Fruit fly (Drosophila melanogaster) Kc167 (cell line): ENCODE measurements around the gene CG11756.

Source experiments
- Myc ChIP-seq: fragments of >200 bp; optimal IDR thresholded peaks from 2 replicates; lab custom pipeline; 2017; ENCODE audit warnings: missing external identifiers
- Sin3A ChIP-seq: fragments of >200 bp; optimal IDR thresholded peaks from 2 replicates; lab custom pipeline; 2018; ENCODE audit warnings: missing external identifiers
- h ChIP-seq: fragments of >200 bp; optimal IDR thresholded peaks from 3 replicates; lab custom pipeline; 2018; ENCODE audit warnings: missing external identifiers
- insv ChIP-seq: fragments of >200 bp; optimal IDR thresholded peaks from 3 replicates; lab custom pipeline; 2018; ENCODE audit warnings: missing external identifiers
- psq ChIP-seq: fragments of >200 bp; optimal IDR thresholded peaks from 2 replicates; lab custom pipeline; 2017; ENCODE audit warnings: missing external identifiers
- ttk ChIP-seq: sonication (Bioruptor generic); optimal IDR thresholded peaks from 2 replicates; lab custom pipeline; 2017; ENCODE audit warnings: missing external identifiers

- TF ChIP-seq h (lab: Kevin White, UChicago) (no peak), ttk (lab: Kevin White, UChicago) (no peak), psq (lab: Kevin White, UChicago) (no peak), insv (no peak), Myc (lab: Kevin White, UChicago) (no peak), Sin3A (lab: Kevin White, UChicago) (no peak)
These were observed 37.6 kb downstream of the CG11756 start for dm6 chrX:11385498-11385897.
